Worm (Caenorhabditis elegans): ENCODE measurements around the gene Y38F2AR.12.

Gene Y38F2AR.12

ce11 chrIV:2391809-2392208 lies 20.4 kb downstream of the Y38F2AR.12 start:
- no peak for TF ChIP-seq nhr-11 (tag; optimal IDR thresholded peaks at IDR 0.05)
- TF ChIP-seq egl-13 (tag; optimal IDR thresholded peaks at IDR 0.05): no peak
- TF ChIP-seq lin-39 (tag; optimal IDR thresholded peaks at IDR 0.05): no peak

DNA sequence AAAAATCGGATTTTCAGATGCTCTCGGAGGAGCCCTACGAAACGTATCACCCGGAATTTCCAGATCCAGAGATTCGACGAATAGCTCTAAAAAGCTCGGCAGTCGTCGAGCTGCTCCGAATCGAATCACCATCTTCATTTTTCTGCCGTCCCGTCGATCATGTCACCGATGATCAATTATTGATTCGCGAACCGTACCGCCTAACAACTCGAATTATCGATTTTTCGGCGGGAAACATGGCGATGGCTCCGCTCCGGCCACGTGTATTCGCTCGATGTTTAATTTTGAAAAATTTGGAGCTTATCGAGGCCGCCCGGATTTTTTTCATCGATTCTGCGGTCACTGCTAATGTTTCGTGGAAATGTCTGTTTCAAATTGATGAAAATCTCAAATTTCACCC lies 21.4 kb downstream of the Y38F2AR.12 start, which contains the start of gene eri-5:
Gene eri-5 (plus strand): TSS at position 18 of the 400 bp plus-strand sequence.
- no peak for TF ChIP-seq nhr-47 (tag; optimal IDR thresholded peaks at IDR 0.05)
- TF ChIP-seq xbp-1 (tag; optimal IDR thresholded peaks at IDR 0.05): no peak
- TF ChIP-seq lir-3 (tag; optimal IDR thresholded peaks at IDR 0.05; ENCODE audit: poor library complexity): no peak
- TF ChIP-seq efl-1 (optimal IDR thresholded peaks at IDR 0.05): no peak
- peak in 1 of 2 experiments; percentile 41 for TF ChIP-seq efl-1 (GFP tag; optimal IDR thresholded peaks at IDR 0.05 in 1 of 2)
- TF ChIP-seq rnt-1 (tag; optimal IDR thresholded peaks at IDR 0.05): no peak

DNA sequence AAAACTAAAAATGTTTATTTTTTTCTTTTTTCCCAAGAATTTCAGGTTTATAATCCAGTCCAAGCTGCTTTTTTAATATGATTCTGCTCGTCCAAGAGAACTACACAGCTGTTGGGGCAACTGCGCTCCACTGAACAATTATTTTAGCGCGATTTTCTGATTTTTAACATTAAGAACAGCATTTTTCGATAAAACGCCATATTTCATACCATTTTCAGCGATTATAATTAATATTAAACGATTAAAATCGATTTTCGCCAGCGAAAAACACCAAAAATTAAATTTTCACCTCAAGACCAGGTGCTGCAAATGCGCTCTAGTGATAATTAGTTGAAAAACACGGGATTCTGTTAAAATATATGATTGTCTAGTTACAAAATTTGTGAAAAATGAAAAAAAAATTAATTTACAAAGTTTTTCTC lies 22.0 kb downstream of the Y38F2AR.12 start:
- peak; percentile 12 for TF ChIP-seq blmp-1 (tag; optimal IDR thresholded peaks at IDR 0.05)
- TF ChIP-seq swsn-7 (tag; optimal IDR thresholded peaks at IDR 0.05): peak; percentile 6
- peak; percentile 42 to 53 for TF ChIP-seq lsy-2 (tag; optimal IDR thresholded peaks at IDR 0.05)
- peak; percentile 14 for TF ChIP-seq elt-2 (tag; optimal IDR thresholded peaks at IDR 0.05)
- TF ChIP-seq lin-35 (GFP tag; optimal IDR thresholded peaks at IDR 0.05): peak in 1 of 2 experiments; percentile 69
- peak; percentile 54 for TF ChIP-seq ama-1 (optimal IDR thresholded peaks at IDR 0.05)
- TF ChIP-seq lin-13 (GFP tag; optimal IDR thresholded peaks at IDR 0.05): peak; percentile 21
- no peak for TF ChIP-seq nhr-77 (tag; optimal IDR thresholded peaks at IDR 0.05)
- no peak for TF ChIP-seq unc-62 (GFP tag; optimal IDR thresholded peaks at IDR 0.05)
- TF ChIP-seq nhr-20 (tag; optimal IDR thresholded peaks at IDR 0.05): peak; percentile 7
- TF ChIP-seq nhr-47 (tag; optimal IDR thresholded peaks at IDR 0.05): peak; percentile 43
- TF ChIP-seq dpl-1 (GFP tag; optimal IDR thresholded peaks at IDR 0.05): peak; percentile 12 to 59 (median 45)
- peak; percentile 58 for TF ChIP-seq nhr-90 (tag; optimal IDR thresholded peaks at IDR 0.05; ENCODE audit: poor library complexity)
- no peak for TF ChIP-seq hlh-4 (tag; optimal IDR thresholded peaks at IDR 0.05)
- TF ChIP-seq skn-1 (tag; optimal IDR thresholded peaks at IDR 0.05): no peak
- no peak for TF ChIP-seq pax-3 (tag; optimal IDR thresholded peaks at IDR 0.05)
- no peak for TF ChIP-seq ces-1 (GFP tag; optimal IDR thresholded peaks at IDR 0.05)
- TF ChIP-seq C16A3.4 (tag; optimal IDR thresholded peaks at IDR 0.05): peak; percentile 10
- TF ChIP-seq ceh-90 (tag; optimal IDR thresholded peaks at IDR 0.05): no peak
- TF ChIP-seq dsc-1 (tag; optimal IDR thresholded peaks at IDR 0.05): no peak
- peak; percentile 45 for TF ChIP-seq nhr-71 (tag; optimal IDR thresholded peaks at IDR 0.05)
- no peak for TF ChIP-seq sox-4 (tag; optimal IDR thresholded peaks at IDR 0.05)
- TF ChIP-seq C04F5.9 (tag; optimal IDR thresholded peaks at IDR 0.05): no peak
- peak in 2 of 6 experiments; percentile 6 to 52 for TF ChIP-seq elt-3 (tag; optimal IDR thresholded peaks at IDR 0.05)
- no peak for TF ChIP-seq sup-37 (GFP tag; optimal IDR thresholded peaks at IDR 0.05)
- TF ChIP-seq tbx-2 (tag; optimal IDR thresholded peaks at IDR 0.05): peak; percentile 12
- TF ChIP-seq xbp-1 (tag; optimal IDR thresholded peaks at IDR 0.05): peak; percentile 12
- peak; percentile 12 for TF ChIP-seq zip-4 (GFP tag; optimal IDR thresholded peaks at IDR 0.05)
- TF ChIP-seq unc-30 (tag; optimal IDR thresholded peaks at IDR 0.05): no peak
- TF ChIP-seq efl-1 (optimal IDR thresholded peaks at IDR 0.05): peak; percentile 12 to 44
- TF ChIP-seq efl-1 (GFP tag; optimal IDR thresholded peaks at IDR 0.05 in 1 of 2): peak; percentile 64 to 93
- TF ChIP-seq snu-23 (GFP tag; optimal IDR thresholded peaks at IDR 0.05): peak; percentile 41
- TF ChIP-seq hpl-2 (GFP tag; optimal IDR thresholded peaks at IDR 0.05): peak; percentile 43
- TF ChIP-seq ztf-4 (tag; optimal IDR thresholded peaks at IDR 0.05): peak; percentile 90
- no peak for TF ChIP-seq pag-3 (tag; optimal IDR thresholded peaks at IDR 0.05; ENCODE audit: borderline replicate concordance, insufficient read depth)
- peak; percentile 18 for TF ChIP-seq C34B4.2 (tag; optimal IDR thresholded peaks at IDR 0.05)
- TF ChIP-seq aha-1 (tag; optimal IDR thresholded peaks at IDR 0.05): no peak
